Fruit fly (Drosophila melanogaster) whole organism, embryonic: ENCODE data around the gene mthl14.

Experiments used
- Abd-B ChIP-seq: fragments of 200-800 bp; sonication (Bioruptor generic); optimal IDR thresholded peaks from 2 replicates; lab custom pipeline; 2018; ENCODE audit warnings: missing biosample characterization, mild to moderate bottlenecking, missing genetic modification characterization, moderate library complexity
- Ada2b ChIP-seq: fragments of 200-800 bp; sonication (Bioruptor generic); IDR thresholded peaks from 2 replicates; pipeline ENCODE4 v1.3.6; 2022; ENCODE audit warnings: missing biosample characterization, missing genetic modification characterization
- Adf1 ChIP-seq: fragments of 200-800 bp; sonication (Bioruptor generic); IDR thresholded peaks from 2 replicates; pipeline ENCODE4 v1.3.6; 2022; ENCODE audit warnings: missing biosample characterization, missing genetic modification characterization
- Awh ChIP-seq: fragments of 200-800 bp; sonication (Bioruptor generic); IDR thresholded peaks from 2 replicates; pipeline ENCODE4, ENCODE4 v1.3.6; 2022; ENCODE audit warnings: missing biosample characterization, missing genetic modification characterization
- Bgb ChIP-seq: fragments of 200-800 bp; sonication (Bioruptor generic); IDR thresholded peaks from 2 replicates; pipeline ENCODE4 v1.3.6; 2022; ENCODE audit warnings: missing biosample characterization, missing genetic modification characterization; ENCODE audit not compliant: partially characterized antibody
- CG11085 ChIP-seq: fragments of 200-800 bp; sonication (Bioruptor generic); IDR thresholded peaks from 2 replicates; pipeline ENCODE4 v1.3.6; 2022; ENCODE audit warnings: missing biosample characterization, missing genetic modification characterization
- CG11695 ChIP-seq: fragments of 200-800 bp; sonication (Bioruptor generic); IDR thresholded peaks from 3 replicates; pipeline ENCODE4 v1.3.6; 2022; ENCODE audit warnings: missing biosample characterization, missing genetic modification characterization
- CG12219 ChIP-seq: fragments of 200-800 bp; sonication (Bioruptor generic); optimal IDR thresholded peaks from 3 replicates; lab custom pipeline; 2018; ENCODE audit warnings: missing biosample characterization, mild to moderate bottlenecking, missing genetic modification characterization
- CG13296 ChIP-seq: fragments of 200-800 bp; sonication (Bioruptor generic); optimal IDR thresholded peaks from 3 replicates; lab custom pipeline; 2018; ENCODE audit warnings: missing biosample characterization, mild to moderate bottlenecking, missing genetic modification characterization
- CG17829 ChIP-seq: fragments of 200-800 bp; optimal IDR thresholded peaks from 2 replicates; lab custom pipeline; 2019; ENCODE audit warnings: missing biosample characterization, mild to moderate bottlenecking, missing genetic modification characterization, moderate library complexity
- CG18476 ChIP-seq: fragments of 200-800 bp; sonication (Bioruptor generic); optimal IDR thresholded peaks from 2 replicates; lab custom pipeline; 2016; ENCODE audit warnings: missing biosample characterization, mild to moderate bottlenecking, missing genetic modification characterization
- CG2199 ChIP-seq: fragments of 200-800 bp; sonication (Bioruptor generic); IDR thresholded peaks from 3 replicates; pipeline ENCODE4 v1.3.6; 2022; ENCODE audit warnings: missing biosample characterization, missing genetic modification characterization
- CG2712 ChIP-seq: fragments of 200-800 bp; optimal IDR thresholded peaks from 3 replicates; lab custom pipeline; 2019; ENCODE audit warnings: missing biosample characterization, mild to moderate bottlenecking, missing genetic modification characterization, moderate library complexity
- CG2875 ChIP-seq: fragments of 200-800 bp; sonication (Bioruptor generic); optimal IDR thresholded peaks from 2 replicates; lab custom pipeline; 2017; ENCODE audit warnings: missing biosample characterization, mild to moderate bottlenecking, missing genetic modification characterization, missing genetic modification reagents
- CG32532 ChIP-seq: fragments of 200-800 bp; sonication (Bioruptor generic); IDR thresholded peaks from 2 replicates; pipeline ENCODE4 v1.3.6; 2022; ENCODE audit warnings: missing biosample characterization, missing genetic modification characterization
- CG34376 ChIP-seq: fragments of 200-800 bp; sonication (Bioruptor generic); optimal IDR thresholded peaks from 2 replicates; lab custom pipeline; 2018; ENCODE audit warnings: missing biosample characterization, mild to moderate bottlenecking, missing genetic modification characterization
- CG34422 ChIP-seq: fragments of 200-800 bp; sonication (Bioruptor generic); IDR thresholded peaks from 3 replicates; pipeline ENCODE4 v1.3.6; 2022; ENCODE audit warnings: missing biosample characterization, missing genetic modification characterization
- CG5245 ChIP-seq: fragments of 200-800 bp; sonication (Bioruptor generic); optimal IDR thresholded peaks from 3 replicates; lab custom pipeline; 2016; ENCODE audit warnings: missing biosample characterization, missing genetic modification characterization
- CG7987 ChIP-seq: fragments of 200-800 bp; sonication (Bioruptor generic); optimal IDR thresholded peaks from 2 replicates; lab custom pipeline; 2018; ENCODE audit warnings: missing biosample characterization, mild to moderate bottlenecking, missing genetic modification characterization, moderate library complexity
- CG8388 ChIP-seq: fragments of 200-800 bp; sonication (Bioruptor generic); optimal IDR thresholded peaks from 2 replicates; lab custom pipeline; 2019; ENCODE audit warnings: missing biosample characterization, mild to moderate bottlenecking, missing genetic modification characterization, moderate library complexity
- CG9727 ChIP-seq: fragments of 200-800 bp; sonication (Bioruptor generic); optimal IDR thresholded peaks from 3 replicates; lab custom pipeline; 2017; ENCODE audit warnings: missing biosample characterization, mild to moderate bottlenecking, missing genetic modification characterization
- CkIIα-i1 ChIP-seq: fragments of 200-800 bp; sonication (Bioruptor generic); IDR thresholded peaks from 2 replicates; pipeline ENCODE4 v1.3.6; 2022; ENCODE audit warnings: missing biosample characterization, missing genetic modification characterization
- Dll ChIP-seq: fragments of 200-800 bp; sonication (Bioruptor generic); IDR thresholded peaks from 4 replicates; pipeline ENCODE4 v1.3.6; 2022; ENCODE audit warnings: missing biosample characterization, missing genetic modification characterization; ENCODE audit not compliant: partially characterized antibody
- Mrtf ChIP-seq: fragments of 200-800 bp; sonication (Bioruptor generic); IDR thresholded peaks from 3 replicates; pipeline ENCODE4 v1.3.6; 2022; ENCODE audit warnings: missing biosample characterization, missing genetic modification characterization
- Myb ChIP-seq: fragments of 200-800 bp; sonication (Bioruptor generic); optimal IDR thresholded peaks from 2 replicates; lab custom pipeline; 2016; ENCODE audit warnings: missing biosample characterization, missing genetic modification characterization
- Neu2 ChIP-seq: fragments of 200-800 bp; sonication (Bioruptor generic); optimal IDR thresholded peaks from 3 replicates; lab custom pipeline; 2016; ENCODE audit warnings: missing biosample characterization, missing genetic modification characterization, borderline replicate concordance
- Oli ChIP-seq: fragments of 200-800 bp; sonication (Bioruptor generic); optimal IDR thresholded peaks from 2 replicates; lab custom pipeline; 2018; ENCODE audit warnings: missing biosample characterization, mild to moderate bottlenecking, missing genetic modification characterization, moderate library complexity
- Ptx1 ChIP-seq: fragments of 200-800 bp; sonication (Bioruptor generic); IDR thresholded peaks from 2 replicates; pipeline ENCODE4 v1.3.6; 2022; ENCODE audit warnings: missing biosample characterization, missing genetic modification characterization
- Stat92E ChIP-seq, 3 experiments: fragments of >200 bp in 2 of 3; fragments of 200-800 bp in 1 of 3; sonication (Bioruptor generic) in 1 of 3; optimal IDR thresholded peaks; 2 replicates each; lab custom pipeline; 2017 to 2019; ENCODE audit warnings: missing biosample characterization in 3 of 3, missing genetic modification characterization in 3 of 3, mild to moderate bottlenecking in 1 of 3, moderate library complexity in 1 of 3
- Vsx1 ChIP-seq: fragments of 200-800 bp; sonication (Bioruptor generic); optimal IDR thresholded peaks from 2 replicates; lab custom pipeline; 2017; ENCODE audit warnings: missing biosample characterization, mild to moderate bottlenecking, missing genetic modification characterization, missing genetic modification reagents
- Xrp1 ChIP-seq: fragments of 200-800 bp; sonication (Bioruptor generic); IDR thresholded peaks from 2 replicates; pipeline ENCODE4 v1.3.6; 2022; ENCODE audit warnings: missing biosample characterization, missing genetic modification characterization
- ash1 ChIP-seq: fragments of 200-800 bp; sonication (Bioruptor generic); optimal IDR thresholded peaks from 2 replicates; lab custom pipeline; 2018; ENCODE audit warnings: missing biosample characterization, mild to moderate bottlenecking, missing genetic modification characterization
- br ChIP-seq: fragments of >200 bp; optimal IDR thresholded peaks from 2 replicates; lab custom pipeline; 2017
- da ChIP-seq: fragments of 200-800 bp; sonication (Bioruptor generic); optimal IDR thresholded peaks from 2 replicates; lab custom pipeline; 2016; ENCODE audit warnings: missing biosample characterization, missing genetic modification characterization
- eve ChIP-seq, 2 experiments: fragments of >200 bp; optimal IDR thresholded peaks; 2 replicates each; lab custom pipeline; 2017; ENCODE audit warnings: missing biosample characterization in 2 of 2, missing genetic modification characterization in 2 of 2
- fu2 ChIP-seq: fragments of 200-800 bp; sonication (Bioruptor generic); optimal IDR thresholded peaks from 2 replicates; lab custom pipeline; 2016; ENCODE audit warnings: missing biosample characterization, missing genetic modification characterization
- grn ChIP-seq: fragments of 200-800 bp; sonication (Bioruptor generic); optimal IDR thresholded peaks from 3 replicates; lab custom pipeline; 2017; ENCODE audit warnings: missing biosample characterization, missing genetic modification characterization
- inv ChIP-seq: fragments of 200-800 bp; sonication (Bioruptor generic); IDR thresholded peaks from 2 replicates; pipeline ENCODE4 v1.3.6; 2022; ENCODE audit warnings: missing biosample characterization, missing genetic modification characterization; ENCODE audit not compliant: partially characterized antibody
- lbe ChIP-seq: fragments of 200-800 bp; sonication (Bioruptor generic); optimal IDR thresholded peaks from 2 replicates; lab custom pipeline; 2016; ENCODE audit warnings: missing biosample characterization, mild to moderate bottlenecking, missing genetic modification characterization
- sisA ChIP-seq: fragments of 200-800 bp; sonication (Bioruptor generic); IDR thresholded peaks from 2 replicates; pipeline ENCODE4 v1.3.6; 2022; ENCODE audit warnings: missing biosample characterization, missing genetic modification characterization
- stc ChIP-seq: fragments of 200-800 bp; sonication (Bioruptor generic); IDR thresholded peaks from 2 replicates; pipeline ENCODE4 v1.3.6; 2022; ENCODE audit warnings: missing biosample characterization, missing genetic modification characterization
- tap ChIP-seq: fragments of 200-800 bp; optimal IDR thresholded peaks from 3 replicates; lab custom pipeline; 2019; ENCODE audit warnings: missing biosample characterization, mild to moderate bottlenecking, missing genetic modification characterization, moderate library complexity
- twi ChIP-seq: fragments of 200-800 bp; optimal IDR thresholded peaks from 2 replicates; lab custom pipeline; 2019; ENCODE audit warnings: missing biosample characterization, mild to moderate bottlenecking, missing genetic modification characterization, moderate library complexity
- vfl ChIP-seq: fragments of 200-800 bp; sonication (Bioruptor generic); optimal IDR thresholded peaks from 2 replicates; lab custom pipeline; 2016; ENCODE audit warnings: missing biosample characterization, missing genetic modification characterization

The mthl14 gene

DNA sequence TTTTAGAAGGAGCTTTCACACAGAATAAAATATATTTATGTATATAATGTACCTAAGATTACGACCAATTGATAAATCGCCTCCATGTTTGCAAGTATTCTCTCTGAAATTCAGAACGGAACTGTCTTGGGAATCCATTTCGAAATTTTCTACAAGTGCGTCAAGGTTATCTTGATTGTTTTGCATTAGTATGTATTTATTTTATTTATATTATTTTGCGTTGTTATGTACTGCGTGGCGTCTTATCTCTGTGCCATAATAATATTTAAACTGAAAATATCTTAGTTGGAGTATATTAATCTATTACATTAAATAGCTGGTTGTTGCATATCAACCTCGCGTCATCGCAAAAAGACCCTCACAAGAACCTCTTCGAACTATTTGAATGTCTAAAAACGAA lies 15.8 kb upstream of the mthl14 start, which contains the start of gene CG42846:
Gene CG42846, minus strand, starts transcription at position 101 of the 400 bp plus-strand sequence.
- TF ChIP-seq CG2199 (GFP tag; lab: Robert Waterston, UW) (no peak), lbe (GFP tag; lab: Kevin White, UChicago) (peak; percentile 18), CG34376 (peak; percentile 12)

DNA sequence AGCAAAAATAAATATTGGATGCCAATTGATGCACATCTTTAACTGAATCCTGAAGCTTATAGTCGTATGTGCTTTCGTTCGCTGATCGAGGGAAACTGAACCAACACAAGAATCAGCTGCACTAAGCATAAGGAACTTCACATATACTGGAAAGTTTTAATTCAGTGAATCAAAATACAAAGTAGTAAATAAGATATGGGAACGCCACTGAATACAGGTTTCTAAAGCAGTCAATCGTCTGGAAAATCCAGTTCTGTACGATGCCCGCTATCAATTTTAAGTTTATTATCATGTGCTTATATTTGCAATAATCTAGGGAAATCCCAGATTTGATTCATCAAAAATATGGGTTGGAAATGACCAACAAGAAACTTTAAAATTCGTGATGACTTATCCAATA lies 15.0 kb upstream of the mthl14 start, which contains the start of gene CG34454:
Gene CG34454, minus strand, starts transcription at position 84 of the 400 bp plus-strand sequence.
- TF ChIP-seq CG2875 (GFP tag; lab: Kevin White, UChicago) (no peak), CG11085 (GFP tag; lab: Robert Waterston, UW) (no peak), CG7987 (GFP tag; lab: Kevin White, UChicago) (no peak), CG5245 (GFP tag; lab: Kevin White, UChicago) (no peak), CG2712 (no peak), CG32532 (GFP tag; lab: Robert Waterston, UW) (no peak), Stat92E (GFP tag; optimal IDR thresholded peaks at IDR 0.05; lab: Kevin White, UChicago) (no peak), Oli (no peak), ash1 (no peak), CG12219 (no peak), Vsx1 (GFP tag; lab: Kevin White, UChicago) (no peak), CG9727 (GFP tag; lab: Kevin White, UChicago) (no peak), Neu2 (GFP tag; lab: Kevin White, UChicago) (no peak), br (lab: Kevin White, UChicago) (no peak), Myb (GFP tag; lab: Kevin White, UChicago) (no peak), tap (tag; lab: Kevin White, UChicago) (no peak)
- TF ChIP-seq, all 482 proteins: peak for 0

- TF ChIP-seq CG11695 (GFP tag; lab: Robert Waterston, UW) (no peak), eve (GFP tag; optimal IDR thresholded peaks at IDR 0.05; lab: Kevin White, UChicago) (peak in 1 of 2 experiments; percentile 33)
Measured at dm6 chr3L:233251-233650, 14.0 kb upstream of the mthl14 start, which contains the start of gene CG34453. Gene CG34453, minus strand, starts transcription at chr3L:233351.

dm6 chr3L:234337-234736 lies 13.0 kb upstream of the mthl14 start:
- TF ChIP-seq Abd-B (no peak), Ptx1 (no peak), Adf1 (GFP tag; lab: Robert Waterston, UW) (no peak), stc (GFP tag; lab: Robert Waterston, UW) (no peak), Ada2b (GFP tag; lab: Robert Waterston, UW) (no peak)

DNA sequence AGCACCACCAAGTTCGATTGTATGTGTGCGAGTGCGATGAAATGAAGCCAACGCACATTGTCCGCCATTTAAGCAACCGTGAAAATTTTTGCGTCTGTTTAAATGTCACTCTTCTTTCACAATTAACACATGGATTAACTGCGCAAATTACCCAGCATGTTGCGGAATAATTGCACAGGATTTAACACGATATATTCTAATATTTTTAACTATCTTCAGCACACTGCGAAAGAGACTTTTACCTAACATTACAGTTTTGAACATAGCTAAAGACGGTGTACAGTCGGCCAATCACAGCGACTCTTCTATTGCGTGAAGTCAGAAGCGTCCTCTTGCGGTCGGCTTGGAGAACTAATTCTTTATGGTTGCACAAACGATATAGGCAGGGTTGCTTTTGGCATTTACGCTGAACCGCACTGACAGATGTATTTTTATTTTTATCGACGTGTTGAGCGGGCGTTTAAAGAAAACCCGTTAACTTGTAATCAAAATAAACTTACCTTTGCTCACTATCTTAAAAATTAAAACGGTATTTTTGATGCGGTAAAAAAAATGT lies 569 bp upstream of the mthl14 start:
- TF ChIP-seq sisA (no peak), Dll (GFP tag; lab: Robert Waterston, UW) (peak; percentile 25; the same call in 2 of the 4 replicates), vfl (GFP tag; lab: Kevin White, UChicago) (peak; percentile 22), twi (tag; lab: Kevin White, UChicago) (peak; percentile 44), grn (GFP tag; lab: Kevin White, UChicago) (no peak), Awh (no peak), CG13296 (GFP tag; lab: Kevin White, UChicago) (no peak), inv (GFP tag; lab: Robert Waterston, UW) (peak; percentile 57), Xrp1 (0 out of 2 replicates have a peak, but pooled peaks have one; percentile 14), CG17829 (peak; percentile 49), CG18476 (GFP tag; lab: Kevin White, UChicago) (no peak), da (GFP tag; lab: Kevin White, UChicago) (peak; percentile 43), CG8388 (GFP tag; lab: Kevin White, UChicago) (no peak), CG9727 (GFP tag; lab: Kevin White, UChicago) (peak; percentile 35), fu2 (GFP tag; lab: Kevin White, UChicago) (peak; percentile 35), Mrtf (GFP tag; lab: Robert Waterston, UW) (peak; percentile 56; the same call in 2 of the 3 replicates), CG34422 (GFP tag; lab: Robert Waterston, UW) (0 out of 3 replicates have a peak, but pooled peaks have one; percentile 21), CkIIα-i1 (GFP tag; lab: Robert Waterston, UW) (no peak), Bgb (GFP tag; lab: Robert Waterston, UW) (peak; percentile 75)
